Worm (Caenorhabditis elegans): ENCODE data around the gene cutl-12.

Gene cutl-12

DNA sequence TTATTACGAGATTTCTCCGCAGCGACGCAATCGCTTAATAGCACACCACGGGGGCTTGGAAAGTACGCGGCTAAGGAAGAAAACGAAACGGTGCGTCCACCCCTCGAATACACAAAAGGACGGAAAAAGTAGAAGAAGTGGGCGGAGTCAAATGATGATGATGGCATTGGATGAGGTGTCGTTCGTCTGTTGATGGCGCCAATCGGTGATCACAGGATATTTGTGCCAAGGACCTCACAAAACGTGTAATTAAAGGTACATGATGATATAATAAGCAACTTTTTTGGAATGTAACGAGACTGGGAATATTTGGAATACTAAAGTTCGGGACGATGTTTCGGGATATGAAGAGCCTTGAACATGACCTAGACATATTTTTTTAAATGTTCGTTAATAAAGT, at the start of gene cutl-12:
Gene cutl-12 (minus strand): TSS at position 101 of the 400 bp plus-strand sequence.
- no peak for TF ChIP-seq zip-8 (tag; optimal IDR thresholded peaks at IDR 0.05)
- TF ChIP-seq nhr-12 (tag; optimal IDR thresholded peaks at IDR 0.05): no peak
- no peak for TF ChIP-seq nhr-76 (tag; optimal IDR thresholded peaks at IDR 0.05)
- TF ChIP-seq mls-2 (tag; optimal IDR thresholded peaks at IDR 0.05): no peak
- TF ChIP-seq lsy-2 (tag; optimal IDR thresholded peaks at IDR 0.05): no peak
- TF ChIP-seq nhr-2 (tag; optimal IDR thresholded peaks at IDR 0.05): no peak
- TF ChIP-seq elt-3 (tag; optimal IDR thresholded peaks at IDR 0.05): no peak
- TF ChIP-seq ham-2 (GFP tag; optimal IDR thresholded peaks at IDR 0.05): no peak

DNA sequence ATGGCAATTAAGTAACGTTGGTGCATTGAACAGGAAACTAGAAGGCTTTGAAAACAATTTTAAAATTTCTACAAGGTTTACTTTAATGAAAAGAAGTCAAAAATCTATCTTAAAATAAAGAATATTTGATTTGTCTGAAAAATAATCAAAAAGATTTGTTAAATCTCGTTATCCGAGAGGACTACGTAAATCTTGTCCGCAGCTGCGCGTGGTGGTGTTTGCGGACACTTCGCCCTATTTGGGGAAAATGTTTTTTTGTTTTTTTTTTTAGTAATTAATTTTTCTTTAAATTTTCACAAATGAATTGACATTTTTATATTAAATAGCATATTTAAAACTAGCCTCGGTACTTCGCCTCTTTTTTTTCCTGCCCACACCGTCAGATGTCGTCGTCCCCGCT, 49.6 kb upstream of the cutl-12 start:
- TF ChIP-seq lsy-2 (tag; optimal IDR thresholded peaks at IDR 0.05) (no peak), unc-120 (tag; optimal IDR thresholded peaks at IDR 0.05; ENCODE audit: poor library complexity, severe bottlenecking) (peak; percentile 93), ceh-83 (GFP tag; optimal IDR thresholded peaks at IDR 0.05) (no peak), nhr-28 (tag; optimal IDR thresholded peaks at IDR 0.05) (no peak), mep-1 (tag; optimal IDR thresholded peaks at IDR 0.05) (peak; percentile 21), ces-1 (GFP tag; optimal IDR thresholded peaks at IDR 0.05) (peak; percentile 55)

DNA sequence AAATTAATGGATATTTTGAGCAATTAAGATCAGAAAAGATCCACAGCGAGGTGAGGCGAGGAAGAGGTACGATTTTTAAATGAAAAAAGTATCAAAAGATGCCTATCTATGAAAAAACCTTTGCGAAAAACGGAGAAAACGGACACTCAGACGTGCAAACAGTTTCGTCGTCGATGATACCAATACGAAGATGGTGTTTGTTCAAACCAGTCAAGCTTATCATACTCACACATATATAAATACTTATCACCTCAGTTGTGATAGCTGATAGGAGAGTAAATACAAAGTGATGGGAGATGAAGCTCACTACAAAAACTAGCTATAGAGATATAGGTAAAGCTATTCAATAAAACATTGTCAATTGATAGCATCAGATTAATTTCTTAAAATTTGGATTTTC, 45.5 kb upstream of the cutl-12 start:
- TF ChIP-seq ces-1 (GFP tag; optimal IDR thresholded peaks at IDR 0.05) (no peak), nhr-2 (tag; optimal IDR thresholded peaks at IDR 0.05) (no peak)

DNA sequence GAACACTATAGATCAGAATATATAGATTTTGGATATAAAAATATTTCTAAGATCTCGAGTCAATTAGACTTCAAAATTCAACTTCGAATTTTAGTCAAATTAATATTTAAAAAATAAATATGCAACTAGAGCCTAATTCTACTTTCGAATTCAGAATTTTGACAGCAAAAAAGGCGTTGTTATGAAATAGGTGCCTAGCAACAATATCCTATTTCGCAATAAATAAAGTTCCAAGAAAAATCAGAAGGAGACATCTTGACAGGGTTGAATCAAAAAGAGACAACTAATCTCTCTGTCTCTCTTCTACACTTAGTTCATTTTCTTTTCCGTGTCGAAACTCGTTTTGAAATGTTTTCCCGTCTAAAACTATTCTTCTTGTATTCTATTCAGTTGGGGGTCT, 41.1 kb upstream of the cutl-12 start:
- TF ChIP-seq ztf-11 (tag; optimal IDR thresholded peaks at IDR 0.05) (no peak), snpc-4 (tag; optimal IDR thresholded peaks at IDR 0.05) (no peak), ceh-39 (tag; optimal IDR thresholded peaks at IDR 0.05) (no peak), pha-4 (tag; optimal IDR thresholded peaks at IDR 0.05) (no peak), cnd-1 (tag; optimal IDR thresholded peaks at IDR 0.05) (no peak), flh-1 (GFP tag; optimal IDR thresholded peaks at IDR 0.05) (no peak), blmp-1 (tag; optimal IDR thresholded peaks at IDR 0.05) (no peak), lsy-2 (tag; optimal IDR thresholded peaks at IDR 0.05) (no peak), M03D4.4 (tag; optimal IDR thresholded peaks at IDR 0.05) (no peak), sptf-1 (tag; optimal IDR thresholded peaks at IDR 0.05) (no peak), lin-32 (GFP tag; optimal IDR thresholded peaks at IDR 0.05) (no peak), bed-3 (GFP tag; optimal IDR thresholded peaks at IDR 0.05) (no peak), nhr-76 (tag; optimal IDR thresholded peaks at IDR 0.05) (no peak), lin-13 (tag; optimal IDR thresholded peaks at IDR 0.05) (no peak), ceh-83 (GFP tag; optimal IDR thresholded peaks at IDR 0.05) (no peak), ceh-43 (GFP tag; optimal IDR thresholded peaks at IDR 0.05) (no peak), unc-120 (tag; optimal IDR thresholded peaks at IDR 0.05; ENCODE audit: poor library complexity, severe bottlenecking) (no peak), mls-2 (tag; optimal IDR thresholded peaks at IDR 0.05) (no peak), sem-2 (GFP tag; optimal IDR thresholded peaks at IDR 0.05) (no peak), unc-62 (GFP tag; optimal IDR thresholded peaks at IDR 0.05) (no peak)

DNA sequence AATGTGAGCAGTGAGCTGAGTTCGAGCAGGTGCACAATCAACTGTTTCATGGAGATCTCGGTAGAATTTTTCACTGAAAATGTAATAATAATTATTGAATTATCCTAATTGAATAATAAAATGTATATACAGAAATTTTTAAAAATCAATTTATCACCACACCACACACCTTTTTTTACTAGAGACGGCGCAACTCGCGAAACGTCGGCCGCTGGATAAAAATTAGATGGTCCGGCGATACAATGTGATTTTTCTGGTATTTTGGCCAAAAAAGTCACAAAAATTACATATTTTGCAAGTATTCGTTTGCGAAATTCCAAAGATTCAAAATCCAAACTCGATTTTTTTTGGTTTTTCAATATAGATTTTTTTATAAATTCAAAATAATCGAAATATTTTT, 36.5 kb upstream of the cutl-12 start:
- TF ChIP-seq lin-32 (GFP tag; optimal IDR thresholded peaks at IDR 0.05): no peak
- TF ChIP-seq cnd-1 (tag; optimal IDR thresholded peaks at IDR 0.05): no peak
- no peak for TF ChIP-seq elt-3 (tag; optimal IDR thresholded peaks at IDR 0.05)
- TF ChIP-seq nhr-12 (tag; optimal IDR thresholded peaks at IDR 0.05): no peak
- TF ChIP-seq unc-62 (GFP tag; optimal IDR thresholded peaks at IDR 0.05): no peak
- TF ChIP-seq ztf-11 (tag; optimal IDR thresholded peaks at IDR 0.05): no peak
- no peak for TF ChIP-seq flh-1 (GFP tag; optimal IDR thresholded peaks at IDR 0.05)
- TF ChIP-seq tbx-8 (GFP tag; optimal IDR thresholded peaks at IDR 0.05): no peak
- no peak for TF ChIP-seq pha-4 (tag; optimal IDR thresholded peaks at IDR 0.05)
- TF ChIP-seq mab-5 (tag; optimal IDR thresholded peaks at IDR 0.05): no peak
- TF ChIP-seq mep-1 (tag; optimal IDR thresholded peaks at IDR 0.05): no peak
- no peak for TF ChIP-seq sem-2 (GFP tag; optimal IDR thresholded peaks at IDR 0.05)
- TF ChIP-seq M03D4.4 (tag; optimal IDR thresholded peaks at IDR 0.05): no peak
- no peak for TF ChIP-seq snpc-4 (tag; optimal IDR thresholded peaks at IDR 0.05)
- TF ChIP-seq ceh-83 (GFP tag; optimal IDR thresholded peaks at IDR 0.05): no peak
- no peak for TF ChIP-seq ces-1 (GFP tag; optimal IDR thresholded peaks at IDR 0.05)
- TF ChIP-seq nhr-28 (tag; optimal IDR thresholded peaks at IDR 0.05): no peak
- no peak for TF ChIP-seq hlh-1 (tag; optimal IDR thresholded peaks at IDR 0.05)
- TF ChIP-seq zip-8 (tag; optimal IDR thresholded peaks at IDR 0.05): no peak
